Worm (Caenorhabditis elegans): ENCODE data around the gene nmr-2.

- no peak for TF ChIP-seq elt-1 (tag; optimal IDR thresholded peaks at IDR 0.05; ENCODE audit: borderline replicate concordance, insufficient read depth)
- TF ChIP-seq unc-39 (tag; optimal IDR thresholded peaks at IDR 0.05) = no peak
- TF ChIP-seq lsy-2 (tag; optimal IDR thresholded peaks at IDR 0.05) = no peak
- TF ChIP-seq pha-4 (tag; optimal IDR thresholded peaks at IDR 0.05) = no peak
- TF ChIP-seq ceh-43 (GFP tag; optimal IDR thresholded peaks at IDR 0.05) = no peak
- no peak for TF ChIP-seq nhr-76 (tag; optimal IDR thresholded peaks at IDR 0.05)
- no peak for TF ChIP-seq nhr-12 (tag; optimal IDR thresholded peaks at IDR 0.05)
- TF ChIP-seq lin-13 (tag; optimal IDR thresholded peaks at IDR 0.05) = no peak
- TF ChIP-seq ztf-11 (tag; optimal IDR thresholded peaks at IDR 0.05) = no peak
- TF ChIP-seq nhr-2 (tag; optimal IDR thresholded peaks at IDR 0.05) = no peak
- TF ChIP-seq tbx-8 (GFP tag; optimal IDR thresholded peaks at IDR 0.05) = no peak
- no peak for TF ChIP-seq snpc-4 (tag; optimal IDR thresholded peaks at IDR 0.05)
- no peak for TF ChIP-seq unc-62 (GFP tag; optimal IDR thresholded peaks at IDR 0.05)
- TF ChIP-seq cnd-1 (tag; optimal IDR thresholded peaks at IDR 0.05) = no peak
Measured at ce11 chrV:15057724-15058123, 46.3 kb upstream of the nmr-2 start.

Measured in whole organism, mixed stage, embryonic.